Fruit fly (Drosophila melanogaster) S2 (cell line): ENCODE data around the gene ago.

ENCODE experiments used
- CG8478 ChIP-seq: fragments of >200 bp; optimal IDR thresholded peaks from 2 replicates; lab custom pipeline; 2018
- CTCF ChIP-seq, 2 experiments: fragments of >200 bp; optimal IDR thresholded peaks; 2 replicates each; lab custom pipeline; 2018

ago gene

dm6 chr3L:4254301-4254834 lies at the start of gene ago, which contains the start of gene CG1265:
ago (minus strand) TSS chr3L:4254306.
CG1265 (plus strand) TSS chr3L:4254776.
- TF ChIP-seq CG8478 (lab: Kevin White, UChicago) (no peak), CTCF (optimal IDR thresholded peaks at IDR 0.05; lab: Kevin White, UChicago) (no peak)

- no peak for TF ChIP-seq CG8478 (lab: Kevin White, UChicago)
- TF ChIP-seq CTCF (optimal IDR thresholded peaks at IDR 0.05; lab: Kevin White, UChicago): no peak
Measured at dm6 chr3L:4302088-4302487, 48.0 kb upstream of the ago start.

dm6 chr3L:4296760-4297159 lies 42.7 kb upstream of the ago start:
- TF ChIP-seq CG8478 (lab: Kevin White, UChicago) (no peak), CTCF (optimal IDR thresholded peaks at IDR 0.05; lab: Kevin White, UChicago) (no peak)

dm6 chr3L:4293711-4294110 lies 39.6 kb upstream of the ago start:
- TF ChIP-seq CG8478 (lab: Kevin White, UChicago): no peak
- TF ChIP-seq CTCF (optimal IDR thresholded peaks at IDR 0.05; lab: Kevin White, UChicago): no peak

- TF ChIP-seq CG8478 (lab: Kevin White, UChicago): no peak
- TF ChIP-seq CTCF (optimal IDR thresholded peaks at IDR 0.05; lab: Kevin White, UChicago): no peak
Measured at dm6 chr3L:4293304-4293703, 39.2 kb upstream of the ago start.

- TF ChIP-seq CG8478 (lab: Kevin White, UChicago): no peak
- TF ChIP-seq CTCF (optimal IDR thresholded peaks at IDR 0.05; lab: Kevin White, UChicago): no peak
Measured at dm6 chr3L:4292120-4292697, 38.1 kb upstream of the ago start, which contains the start of the genes CG15012 and Fdx2. CG15012 (minus strand) TSS chr3L:4292246. Fdx2 (plus strand) TSS chr3L:4292482.

dm6 chr3L:4288591-4289056 lies 34.5 kb upstream of the ago start, which contains the start of gene Hexo1:
Hexo1 (plus strand) TSS chr3L:4288641.
- TF ChIP-seq CTCF (optimal IDR thresholded peaks at IDR 0.05; lab: Kevin White, UChicago) (no peak), CG8478 (lab: Kevin White, UChicago) (no peak)

dm6 chr3L:4286784-4287183 lies 32.7 kb upstream of the ago start, which contains the start of gene TfIIEbeta:
TfIIEbeta (plus strand) TSS chr3L:4287038.
- no peak for TF ChIP-seq CTCF (optimal IDR thresholded peaks at IDR 0.05; lab: Kevin White, UChicago)
- TF ChIP-seq CG8478 (lab: Kevin White, UChicago): no peak

- TF ChIP-seq CTCF (optimal IDR thresholded peaks at IDR 0.05; lab: Kevin White, UChicago) (peak in 1 of 2 experiments; percentile 12), CG8478 (lab: Kevin White, UChicago) (no peak)
Measured at dm6 chr3L:4283428-4284089, 29.5 kb upstream of the ago start, which contains the start of the genes srw and CG1316. srw (minus strand) TSS chr3L:4283478. CG1316 (plus strand) TSS chr3L:4283851.

dm6 chr3L:4282627-4283026 lies 28.5 kb upstream of the ago start, which contains the start of gene CG11583:
CG11583 (minus strand) TSS chr3L:4282817.
- TF ChIP-seq CG8478 (lab: Kevin White, UChicago) (no peak), CTCF (optimal IDR thresholded peaks at IDR 0.05; lab: Kevin White, UChicago) (peak in 1 of 2 experiments; percentile 33)

- TF ChIP-seq CG8478 (lab: Kevin White, UChicago) (no peak), CTCF (optimal IDR thresholded peaks at IDR 0.05; lab: Kevin White, UChicago) (no peak)
Measured at dm6 chr3L:4277796-4278195, 23.7 kb upstream of the ago start, which contains the start of gene Ctl1. Ctl1 (plus strand) TSS chr3L:4277962.

dm6 chr3L:4272167-4272773 lies 18.2 kb upstream of the ago start:
- no peak for TF ChIP-seq CG8478 (lab: Kevin White, UChicago)
- TF ChIP-seq CTCF (optimal IDR thresholded peaks at IDR 0.05; lab: Kevin White, UChicago): no peak

dm6 chr3L:4270949-4271827 lies 17.1 kb upstream of the ago start:
- no peak for TF ChIP-seq CG8478 (lab: Kevin White, UChicago)
- TF ChIP-seq CTCF (optimal IDR thresholded peaks at IDR 0.05; lab: Kevin White, UChicago): no peak
